Worm (Caenorhabditis elegans) whole organism, L4 larva: ENCODE data around the gene C34C6.10.

Source experiments
- ZK546.5 ChIP-seq, 2 experiments: sonication (generic microtip); optimal IDR thresholded peaks; 2 replicates each; lab custom pipeline; 2017; ENCODE audit warnings: missing biosample characterization in 2 of 2, missing genetic modification characterization in 2 of 2
- ama-1 ChIP-seq: fragments of 150-350 bp; optimal IDR thresholded peaks from 2 replicates; lab custom pipeline; 2014; ENCODE audit warnings: inconsistent platforms, mixed read lengths
- ceh-62 ChIP-seq: sonication (generic microtip); optimal IDR thresholded peaks from 2 replicates; lab custom pipeline; 2017; ENCODE audit warnings: missing biosample characterization, missing genetic modification characterization
- ces-1 ChIP-seq: fragments of 150-350 bp; sonication (generic microtip); optimal IDR thresholded peaks from 4 replicates; lab custom pipeline; 2014; ENCODE audit warnings: missing biosample characterization, missing genetic modification reagents, missing genetic modification characterization
- gei-8 ChIP-seq: fragments of 200-800 bp; sonication (Bioruptor generic); optimal IDR thresholded peaks from 2 replicates; lab custom pipeline; 2018; ENCODE audit warnings: mild to moderate bottlenecking, missing genetic modification characterization, missing compliant biosample characterization
- lin-38 ChIP-seq: fragments of 200-800 bp; sonication (Bioruptor generic); IDR thresholded peaks from 2 replicates; pipeline ENCODE4 v1.3.6; 2022; ENCODE audit warnings: missing genetic modification reagents, missing genetic modification characterization, missing compliant biosample characterization
- lin-39 ChIP-seq: fragments of 150-350 bp; optimal IDR thresholded peaks from 2 replicates; lab custom pipeline; 2014; ENCODE audit warnings: missing biosample characterization, missing genetic modification reagents, missing genetic modification characterization
- mdl-1 ChIP-seq, 2 experiments: fragments of 150-350 bp in 1 of 2; sonication (generic microtip) in 1 of 2; optimal IDR thresholded peaks; 2 replicates each; lab custom pipeline; 2014 to 2017; ENCODE audit warnings: missing biosample characterization in 2 of 2, missing genetic modification characterization in 2 of 2
- php-3 ChIP-seq: fragments of 200-800 bp; sonication (Bioruptor generic); IDR thresholded peaks from 2 replicates; pipeline ENCODE4 v1.3.6; 2022; ENCODE audit warnings: missing genetic modification reagents, missing genetic modification characterization, missing compliant biosample characterization
- snpc-4 ChIP-seq: fragments of 150-350 bp; optimal IDR thresholded peaks from 2 replicates; lab custom pipeline; 2014; ENCODE audit warnings: missing biosample characterization, missing genetic modification characterization
- unc-130 ChIP-seq: sonication (generic microtip); optimal IDR thresholded peaks from 2 replicates; lab custom pipeline; 2016; ENCODE audit warnings: missing genetic modification reagents, missing genetic modification characterization, missing compliant biosample characterization

DNA sequence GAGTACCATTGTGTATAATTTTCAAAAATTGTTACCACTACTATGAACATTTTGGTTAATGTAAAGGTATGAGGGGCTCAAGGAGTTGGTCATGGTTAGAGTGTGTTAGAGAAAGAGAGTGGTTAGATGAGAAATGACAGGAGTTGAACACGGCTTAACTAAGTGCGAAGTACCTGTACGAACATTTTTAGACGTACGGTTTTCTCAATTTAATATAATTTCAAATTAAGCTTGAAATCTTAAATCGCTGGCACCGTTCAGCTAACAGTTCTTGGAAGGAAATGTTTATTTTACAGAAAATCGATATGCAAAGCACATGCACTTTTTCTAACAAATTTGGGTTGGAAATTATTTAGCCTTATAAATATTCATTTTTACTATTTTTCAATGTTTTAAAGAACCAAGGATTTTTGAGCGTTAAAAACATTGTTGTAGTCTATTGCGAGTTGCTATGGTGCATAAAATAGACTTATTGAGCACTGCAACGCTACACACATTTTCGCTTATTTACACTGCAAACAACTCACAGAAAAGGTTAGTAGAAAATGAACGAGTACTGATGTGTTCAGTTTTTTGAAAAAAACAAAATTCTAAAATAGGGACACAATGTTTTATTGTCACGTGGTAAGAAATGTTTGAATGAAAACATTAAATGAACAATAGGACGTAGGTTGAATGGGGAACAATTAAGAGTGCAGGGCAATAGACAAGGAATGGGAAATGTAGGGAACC is 6.1 kb upstream of the C34C6.10 start, which contains the start of gene sphk-1:
- no peak for TF ChIP-seq php-3 (GFP tag; lab: Robert Waterston, UW)
- TF ChIP-seq ZK546.5 (tag; optimal IDR thresholded peaks at IDR 0.05; lab: Kevin White, UChicago): no peak
- no peak for TF ChIP-seq ceh-62 (tag; lab: Kevin White, UChicago)
- TF ChIP-seq ama-1 (lab: Kevin White, UChicago): no peak
- TF ChIP-seq gei-8 (GFP tag; lab: Kevin White, UChicago): no peak
- TF ChIP-seq mdl-1 (tag; optimal IDR thresholded peaks at IDR 0.05; lab: Kevin White, UChicago): no peak
- TF ChIP-seq lin-38 (GFP tag; lab: Robert Waterston, UW): no peak
- TF ChIP-seq unc-130 (GFP tag; lab: Kevin White, UChicago): no peak
- no peak for TF ChIP-seq lin-39 (tag; lab: Kevin White, UChicago)
- TF ChIP-seq snpc-4: no peak
- TF ChIP-seq ces-1 (GFP tag; lab: Kevin White, UChicago): no peak
